Fruit fly (Drosophila melanogaster) Kc167 (cell line): ENCODE measurements around the gene mus81.

Experiments used
- h ChIP-seq: fragments of >200 bp; optimal IDR thresholded peaks from 3 replicates; lab custom pipeline; 2018; ENCODE audit warnings: missing external identifiers
- psq ChIP-seq: fragments of >200 bp; optimal IDR thresholded peaks from 2 replicates; lab custom pipeline; 2017; ENCODE audit warnings: missing external identifiers
- ttk ChIP-seq: sonication (Bioruptor generic); optimal IDR thresholded peaks from 2 replicates; lab custom pipeline; 2017; ENCODE audit warnings: missing external identifiers

- TF ChIP-seq ttk = no peak
- TF ChIP-seq psq (lab: Kevin White, UChicago) = no peak
- TF ChIP-seq h (lab: Kevin White, UChicago) = no peak
Measured at dm6 chrX:951800-952199, 10.9 kb downstream of the mus81 start, which contains the start of gene CG3690.
